Worm (Caenorhabditis elegans): ENCODE measurements around the gene C16A11.5.

Gene C16A11.5

DNA sequence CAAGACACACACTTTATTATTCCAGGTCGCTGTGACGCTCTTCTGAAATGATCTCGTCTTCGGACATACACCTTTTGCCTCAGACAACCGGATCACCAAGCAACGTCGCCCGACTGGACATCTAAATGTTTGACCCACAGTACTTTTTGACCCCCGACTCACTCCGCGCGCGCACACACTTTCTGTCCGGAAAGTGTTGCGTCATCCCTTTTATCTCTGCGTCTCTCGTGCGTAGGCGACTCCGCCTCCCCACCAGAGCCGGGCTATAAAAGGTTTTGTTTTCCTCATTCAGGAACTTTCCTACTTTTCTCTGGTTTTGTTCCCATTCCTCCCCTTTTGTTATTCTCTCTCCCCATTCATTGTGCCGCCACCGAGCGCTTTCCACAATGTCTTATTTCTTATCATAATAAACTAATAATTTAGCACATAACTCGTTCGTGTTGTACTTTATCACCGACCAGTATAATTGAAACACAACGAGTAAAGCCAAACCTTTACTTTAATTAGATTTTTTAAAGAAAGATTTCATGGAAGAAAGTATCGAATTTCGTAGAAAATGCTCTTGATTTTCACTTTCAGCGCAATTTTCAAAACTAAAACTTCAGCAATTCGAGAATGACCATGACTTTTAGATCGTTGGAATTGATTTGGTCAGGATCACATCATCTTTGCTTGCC, 13.9 kb upstream of the C16A11.5 start, which contains the start of gene F31D5.6:
Gene F31D5.6 (plus strand): TSS at position 627 of the 677 bp plus-strand sequence.
- TF ChIP-seq tab-1 (GFP tag; IDR thresholded peaks at IDR 0.05) (no peak), ref-1 (GFP tag; conservative IDR thresholded peaks at IDR 0.05) (no peak), flt-1 (GFP tag; IDR thresholded peaks at IDR 0.05) (no peak), med-1 (GFP tag; optimal IDR thresholded peaks at IDR 0.05; ENCODE audit: insufficient read depth) (no peak), T22C8.4 (GFP tag; IDR thresholded peaks at IDR 0.05) (no peak), ztf-23 (GFP tag; IDR thresholded peaks at IDR 0.05) (no peak), cog-1 (tag; optimal IDR thresholded peaks at IDR 0.05) (no peak), ztf-29 (GFP tag; IDR thresholded peaks at IDR 0.05) (no peak), klf-2 (GFP tag; conservative IDR thresholded peaks at IDR 0.05) (no peak)

- TF ChIP-seq klf-2 (GFP tag; conservative IDR thresholded peaks at IDR 0.05) (no peak), ztf-29 (GFP tag; IDR thresholded peaks at IDR 0.05) (no peak), ref-1 (GFP tag; conservative IDR thresholded peaks at IDR 0.05) (no peak), tab-1 (GFP tag; IDR thresholded peaks at IDR 0.05) (no peak), med-1 (GFP tag; optimal IDR thresholded peaks at IDR 0.05; ENCODE audit: insufficient read depth) (no peak), T22C8.4 (GFP tag; IDR thresholded peaks at IDR 0.05) (no peak), ztf-23 (GFP tag; IDR thresholded peaks at IDR 0.05) (no peak), flt-1 (GFP tag; IDR thresholded peaks at IDR 0.05) (no peak), cog-1 (tag; optimal IDR thresholded peaks at IDR 0.05) (no peak)
Observed at ce11 chrII:4211113-4211512, 12.0 kb upstream of the C16A11.5 start, which contains the start of gene F31D5.7. Gene F31D5.7, plus strand, starts transcription at chrII:4211413.

DNA sequence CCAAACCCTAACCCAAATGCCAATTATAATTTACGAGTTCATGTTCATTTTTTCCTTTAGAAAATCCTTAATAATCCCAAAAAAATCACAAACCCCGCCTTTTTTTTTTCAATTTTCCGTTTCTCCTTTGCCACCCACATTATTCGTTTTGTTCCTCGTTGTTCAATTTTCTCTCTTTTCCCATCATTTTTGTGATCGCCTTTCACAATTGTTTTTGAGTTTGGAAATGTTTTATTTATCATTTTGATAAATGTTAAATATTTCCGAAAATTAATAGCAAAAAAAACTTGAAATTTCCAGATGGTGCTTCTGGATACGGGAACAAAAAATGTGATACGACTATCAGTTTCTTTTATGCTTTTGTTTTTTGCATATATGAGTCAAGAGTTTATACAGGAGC, 7.8 kb upstream of the C16A11.5 start, which contains the start of gene F31D5.2:
Gene F31D5.2 (plus strand): TSS at position 301 of the 400 bp plus-strand sequence.
- TF ChIP-seq ztf-29 (GFP tag; IDR thresholded peaks at IDR 0.05) (no peak), klf-2 (GFP tag; conservative IDR thresholded peaks at IDR 0.05) (no peak), ref-1 (GFP tag; conservative IDR thresholded peaks at IDR 0.05) (no peak)

- TF ChIP-seq med-1 (GFP tag; optimal IDR thresholded peaks at IDR 0.05; ENCODE audit: insufficient read depth): no peak
- no peak for TF ChIP-seq cog-1 (tag; optimal IDR thresholded peaks at IDR 0.05)
- TF ChIP-seq T22C8.4 (GFP tag; IDR thresholded peaks at IDR 0.05): no peak
- TF ChIP-seq klf-2 (GFP tag; conservative IDR thresholded peaks at IDR 0.05): no peak
- no peak for TF ChIP-seq ztf-23 (GFP tag; IDR thresholded peaks at IDR 0.05)
- TF ChIP-seq ref-1 (GFP tag; conservative IDR thresholded peaks at IDR 0.05): no peak
- no peak for TF ChIP-seq tab-1 (GFP tag; IDR thresholded peaks at IDR 0.05)
- no peak for TF ChIP-seq ztf-29 (GFP tag; IDR thresholded peaks at IDR 0.05)
- TF ChIP-seq flt-1 (GFP tag; IDR thresholded peaks at IDR 0.05): no peak
Observed at ce11 chrII:4219062-4219461, 4.0 kb upstream of the C16A11.5 start, which contains the start of gene F31D5.1. Gene F31D5.1, plus strand, starts transcription at chrII:4219362.

DNA sequence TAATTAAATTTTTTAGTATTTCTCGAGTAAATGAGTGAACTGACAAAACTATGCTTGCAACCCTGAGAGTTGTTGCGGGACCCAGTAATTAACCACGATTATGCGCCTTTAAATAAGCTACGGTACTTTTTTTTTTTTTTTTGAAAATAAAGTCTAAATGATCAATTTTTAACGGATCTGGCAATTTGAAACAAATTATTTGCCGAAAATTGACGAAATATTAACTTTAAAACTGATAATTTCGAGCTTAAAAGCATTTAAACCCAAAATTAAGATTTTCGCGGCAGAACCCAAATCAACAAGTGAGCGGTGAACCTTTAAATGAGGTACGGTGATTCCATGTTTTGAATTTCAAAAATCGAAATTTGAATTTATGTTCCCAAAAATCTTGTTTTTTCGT, 636 bp upstream of the C16A11.5 start:
- TF ChIP-seq klf-2 (GFP tag; conservative IDR thresholded peaks at IDR 0.05): no peak

DNA sequence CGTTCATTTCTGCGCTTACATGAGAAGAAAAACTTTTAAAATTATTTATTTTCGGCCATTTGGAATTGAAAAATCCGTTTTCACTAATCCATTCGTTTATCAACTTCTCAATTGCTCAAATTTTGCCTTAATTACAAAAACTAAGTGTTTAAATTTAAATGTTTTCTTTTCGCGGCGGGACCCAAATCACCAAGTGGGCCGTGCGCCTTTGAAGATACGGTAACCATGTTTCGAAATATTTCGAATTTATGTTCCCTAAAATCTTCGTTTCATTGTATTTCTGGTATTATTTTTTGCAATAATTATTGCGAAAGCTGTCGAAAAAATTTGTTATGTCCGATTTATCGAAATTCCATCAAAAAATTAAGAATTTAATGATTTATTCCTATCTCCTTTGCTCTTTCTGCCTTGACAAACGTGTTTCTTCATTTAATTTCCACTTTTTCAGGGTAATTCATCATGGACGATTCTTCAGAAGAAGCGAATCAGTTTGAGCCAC, 3.5 kb downstream of the C16A11.5 start, which contains the start of gene C16A11.4:
Gene C16A11.4 (plus strand): TSS at position 449 of the 499 bp plus-strand sequence.
- TF ChIP-seq tab-1 (GFP tag; IDR thresholded peaks at IDR 0.05) (no peak), ztf-23 (GFP tag; IDR thresholded peaks at IDR 0.05) (no peak), T22C8.4 (GFP tag; IDR thresholded peaks at IDR 0.05) (no peak), ztf-29 (GFP tag; IDR thresholded peaks at IDR 0.05) (no peak), flt-1 (GFP tag; IDR thresholded peaks at IDR 0.05) (no peak)

DNA sequence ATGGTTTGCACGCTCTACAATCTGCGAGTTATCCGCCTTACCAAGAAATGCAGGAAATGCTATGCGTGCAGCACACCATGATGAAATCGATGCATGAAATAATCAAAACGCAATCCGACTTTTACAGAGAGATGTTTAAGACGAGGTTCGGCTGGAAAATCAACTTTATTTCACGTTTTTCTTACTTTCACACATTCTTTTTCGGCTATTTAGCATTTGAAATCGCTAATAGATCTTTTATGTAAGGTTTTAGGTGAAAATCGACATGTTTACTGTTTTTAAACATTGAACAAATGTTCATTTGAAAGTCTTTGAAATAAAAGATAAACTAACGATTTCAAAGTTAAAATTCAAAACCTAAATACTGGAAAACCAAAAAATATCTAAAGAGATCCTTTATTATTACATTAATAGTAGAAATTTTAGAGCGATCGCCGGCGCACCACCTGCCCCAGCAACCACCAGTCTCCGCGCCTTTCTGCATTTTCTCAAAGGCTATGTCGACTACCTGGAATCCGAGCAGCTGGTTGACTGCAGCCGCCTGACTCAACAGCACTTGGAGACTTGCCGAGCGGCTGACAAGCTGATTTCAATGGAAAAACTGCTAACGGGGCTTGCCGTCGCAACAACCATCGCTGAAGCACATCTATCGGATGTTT, 5.1 kb downstream of the C16A11.5 start:
- TF ChIP-seq ztf-29 (GFP tag; IDR thresholded peaks at IDR 0.05): no peak
- TF ChIP-seq ref-1 (GFP tag; conservative IDR thresholded peaks at IDR 0.05): no peak
- TF ChIP-seq T22C8.4 (GFP tag; IDR thresholded peaks at IDR 0.05): no peak
- no peak for TF ChIP-seq klf-2 (GFP tag; conservative IDR thresholded peaks at IDR 0.05)

DNA sequence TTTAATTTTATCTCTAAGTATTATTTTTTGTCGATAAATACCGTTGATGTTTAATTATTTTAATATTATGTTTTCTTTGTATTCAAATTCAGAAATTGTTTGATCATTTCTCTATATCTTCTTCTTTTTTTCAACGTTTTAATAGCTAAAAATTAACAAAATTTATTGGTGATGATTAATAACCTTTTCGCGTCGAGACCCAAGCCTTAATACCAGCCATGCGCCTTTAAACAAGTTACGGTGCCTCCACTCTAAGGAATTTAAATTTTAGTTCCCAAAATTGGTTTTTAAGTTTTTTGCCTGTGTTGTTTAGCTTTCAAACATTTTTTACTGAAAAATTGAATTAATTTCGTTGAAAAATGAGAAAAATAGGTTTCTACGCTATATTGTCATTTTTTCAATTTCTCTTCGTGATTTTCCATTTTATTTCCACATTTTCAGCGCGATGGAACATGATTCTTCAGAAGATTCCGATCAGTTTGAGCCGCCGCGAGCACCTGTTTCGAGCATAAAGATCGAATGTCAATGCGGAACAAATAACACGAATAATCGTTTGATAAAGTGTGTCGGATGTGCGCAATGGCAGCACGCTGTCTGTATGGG, 6.1 kb downstream of the C16A11.5 start, which contains the start of gene C16A11.3:
Gene C16A11.3 (plus strand): TSS at position 440 of the 603 bp plus-strand sequence.
- TF ChIP-seq ztf-29 (GFP tag; IDR thresholded peaks at IDR 0.05) (no peak), T22C8.4 (GFP tag; IDR thresholded peaks at IDR 0.05) (no peak), flt-1 (GFP tag; IDR thresholded peaks at IDR 0.05) (no peak), klf-2 (GFP tag; conservative IDR thresholded peaks at IDR 0.05) (no peak), ref-1 (GFP tag; conservative IDR thresholded peaks at IDR 0.05) (no peak), cog-1 (tag; optimal IDR thresholded peaks at IDR 0.05) (no peak), tab-1 (GFP tag; IDR thresholded peaks at IDR 0.05) (no peak)

ce11 chrII:4230816-4231435, 7.8 kb downstream of the C16A11.5 start, which contains the start of gene C16A11.10:
Gene C16A11.10, plus strand, starts transcription at chrII:4231385.
- TF ChIP-seq med-1 (GFP tag; optimal IDR thresholded peaks at IDR 0.05; ENCODE audit: insufficient read depth) (no peak), T22C8.4 (GFP tag; IDR thresholded peaks at IDR 0.05) (no peak), cog-1 (tag; optimal IDR thresholded peaks at IDR 0.05) (no peak), flt-1 (GFP tag; IDR thresholded peaks at IDR 0.05) (no peak), ref-1 (GFP tag; conservative IDR thresholded peaks at IDR 0.05) (no peak), klf-2 (GFP tag; conservative IDR thresholded peaks at IDR 0.05) (no peak), tab-1 (GFP tag; IDR thresholded peaks at IDR 0.05) (no peak), ztf-23 (GFP tag; IDR thresholded peaks at IDR 0.05) (no peak), ztf-29 (GFP tag; IDR thresholded peaks at IDR 0.05) (no peak)

All from whole organism, midembryonic.